Fruit fly (Drosophila melanogaster): ENCODE results near the gene Eaf6.

Eaf6 gene

DNA sequence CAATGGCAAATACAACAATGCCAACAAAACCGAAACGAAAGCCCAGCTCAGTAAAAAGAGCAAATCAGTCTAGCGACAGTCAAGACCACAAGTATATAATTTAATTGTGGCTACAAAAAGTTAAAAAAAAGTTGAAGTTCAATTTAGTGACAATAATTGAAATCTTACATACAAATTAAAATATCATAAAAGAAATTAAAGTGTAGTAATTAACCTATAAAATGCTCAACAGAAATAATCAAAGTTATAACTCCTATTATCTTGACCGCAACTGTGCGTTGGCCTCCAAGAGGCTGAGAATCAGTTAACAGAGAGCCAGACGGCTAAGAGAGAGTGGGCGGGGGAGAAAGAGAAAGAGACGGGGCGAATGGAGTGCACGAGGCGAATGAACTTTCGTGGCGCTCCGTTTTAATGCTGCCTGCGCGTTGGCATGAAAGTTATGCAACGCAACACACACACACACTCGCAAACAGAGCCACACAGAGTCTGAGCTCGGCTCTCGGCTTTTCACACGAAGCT lies 3.7 kb upstream of the Eaf6 start:
- TF ChIP-seq CTCF (optimal IDR thresholded peaks at IDR 0.05), result no peak
- no peak for TF ChIP-seq CG8478 (optimal IDR thresholded peaks at IDR 0.05)

DNA sequence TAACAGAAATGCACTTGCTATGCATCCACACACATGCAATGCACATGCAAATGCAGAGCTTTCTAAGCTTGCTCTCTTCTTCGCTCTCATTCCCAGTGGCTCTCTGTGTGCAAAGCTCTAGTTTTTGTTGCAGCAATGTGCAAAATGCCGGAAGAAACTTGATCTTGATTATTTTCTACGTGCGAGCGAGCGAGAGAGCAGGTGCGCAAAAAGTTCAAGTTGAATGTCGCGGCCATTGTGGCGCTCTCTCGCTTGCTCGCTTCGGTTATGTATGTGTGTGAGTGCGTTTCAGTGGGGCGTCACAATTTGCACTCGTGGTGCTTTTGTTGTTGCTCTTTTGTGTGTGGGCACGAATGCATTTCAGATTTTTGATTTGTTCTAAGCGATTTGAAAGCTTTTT lies 2.5 kb upstream of the Eaf6 start:
- TF ChIP-seq CTCF (optimal IDR thresholded peaks at IDR 0.05) (no peak), CG8478 (optimal IDR thresholded peaks at IDR 0.05) (no peak)

DNA sequence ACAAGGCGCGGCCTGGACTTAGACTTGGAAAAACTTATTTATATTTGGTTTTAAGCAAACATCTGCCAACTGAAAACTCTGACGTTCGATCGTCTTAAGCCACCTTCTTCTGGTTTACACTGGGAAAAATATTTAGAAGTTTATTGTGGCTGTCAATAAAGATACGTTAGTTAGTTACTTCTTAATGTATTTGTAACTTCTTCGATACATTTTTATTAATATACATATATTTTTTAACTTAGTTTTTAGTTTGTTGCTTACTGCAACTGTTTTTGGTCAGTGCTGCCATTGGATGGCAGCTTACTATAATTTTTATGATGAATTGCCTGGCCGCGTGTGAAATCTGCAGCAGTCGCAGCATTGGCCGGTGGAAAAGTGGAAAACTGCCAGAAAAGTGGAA lies 1.4 kb upstream of the Eaf6 start:
- TF ChIP-seq CTCF (optimal IDR thresholded peaks at IDR 0.05) (no peak), CG8478 (optimal IDR thresholded peaks at IDR 0.05) (no peak)

DNA sequence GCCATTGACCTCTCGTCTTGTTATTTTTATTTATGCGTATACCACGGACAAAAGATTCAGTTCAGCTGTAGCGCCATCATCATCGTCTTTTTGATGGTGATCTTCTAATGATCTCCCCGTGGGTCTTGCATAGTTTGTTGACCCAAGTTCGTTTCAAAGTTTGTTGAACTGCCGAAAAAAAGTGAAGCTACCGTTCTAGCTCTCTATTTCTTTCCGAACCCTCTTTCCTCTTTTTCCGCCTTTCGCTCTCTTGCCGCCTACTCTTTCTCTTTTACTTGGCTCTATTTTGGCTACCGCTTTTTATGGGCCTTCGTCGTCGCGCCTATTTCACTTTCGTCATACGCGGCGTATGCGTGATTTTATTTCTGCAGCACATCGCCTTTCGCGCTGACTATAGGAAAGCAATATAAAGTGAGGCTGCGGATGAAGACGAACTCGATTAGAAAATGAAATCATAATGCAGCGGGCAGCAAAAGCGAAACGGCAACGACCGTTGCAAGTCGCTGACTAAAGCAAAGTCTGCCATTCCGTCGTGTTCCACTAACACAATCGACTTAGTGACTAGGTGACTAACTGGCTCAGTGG lies 778 bp upstream of the Eaf6 start:
- no peak for TF ChIP-seq CG8478 (optimal IDR thresholded peaks at IDR 0.05)
- no peak for TF ChIP-seq CTCF (optimal IDR thresholded peaks at IDR 0.05)

DNA sequence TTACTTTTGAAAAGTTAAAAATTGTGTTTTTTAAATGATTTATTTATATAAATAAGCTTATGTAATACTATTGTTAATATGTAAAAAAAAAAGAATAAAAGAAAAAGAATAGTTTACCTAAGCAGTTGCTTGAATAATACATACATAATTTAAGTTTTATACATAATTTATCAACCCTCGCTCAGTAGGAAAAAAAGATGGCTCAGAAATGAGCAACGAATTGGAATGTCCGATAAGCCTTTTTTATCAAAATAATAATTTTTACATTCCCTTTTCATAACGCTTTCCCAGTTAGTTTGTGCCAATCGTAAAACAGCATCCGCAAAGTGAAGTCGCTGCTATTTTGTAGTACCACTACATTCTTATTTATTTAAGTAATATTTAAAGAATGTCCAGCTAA lies 3.6 kb downstream of the Eaf6 start, which contains the start of gene mthl2:
Gene mthl2 (plus strand): TSS at position 301 of the 400 bp plus-strand sequence.
- TF ChIP-seq CG8478 (optimal IDR thresholded peaks at IDR 0.05), result no peak
- TF ChIP-seq CTCF (optimal IDR thresholded peaks at IDR 0.05), result no peak

DNA sequence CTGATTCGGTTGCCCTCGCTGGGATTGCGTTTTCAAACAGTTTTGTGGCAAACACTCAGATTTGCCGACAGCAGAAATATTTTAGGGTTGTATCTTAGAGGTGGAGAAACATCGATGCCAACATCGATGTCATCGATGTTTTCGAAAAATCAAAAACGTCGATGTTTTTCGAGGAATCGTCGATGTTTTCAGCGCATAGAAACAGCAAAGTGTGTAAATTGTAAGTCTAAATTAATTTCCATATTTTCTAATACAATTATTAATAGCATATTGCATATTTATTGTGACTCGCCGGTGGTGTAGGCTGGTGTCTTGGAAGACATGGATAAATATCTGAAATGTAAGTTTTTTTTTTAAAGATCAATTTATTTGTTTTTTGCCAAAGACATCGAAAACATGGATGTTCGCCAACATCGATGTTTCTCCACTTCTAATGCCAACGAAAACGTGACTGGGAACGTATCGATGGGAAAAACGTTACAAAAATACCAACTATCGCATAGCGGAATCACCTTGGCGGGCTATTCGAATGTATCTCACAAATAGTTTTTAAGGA lies 4.2 kb downstream of the Eaf6 start, which contains the start of gene TM9SF3:
Gene TM9SF3 (minus strand): TSS at position 120 of the 556 bp plus-strand sequence.
- TF ChIP-seq CG8478 (optimal IDR thresholded peaks at IDR 0.05) (no peak), CTCF (optimal IDR thresholded peaks at IDR 0.05) (peak in 1 of 2 experiments; percentile 9)

DNA sequence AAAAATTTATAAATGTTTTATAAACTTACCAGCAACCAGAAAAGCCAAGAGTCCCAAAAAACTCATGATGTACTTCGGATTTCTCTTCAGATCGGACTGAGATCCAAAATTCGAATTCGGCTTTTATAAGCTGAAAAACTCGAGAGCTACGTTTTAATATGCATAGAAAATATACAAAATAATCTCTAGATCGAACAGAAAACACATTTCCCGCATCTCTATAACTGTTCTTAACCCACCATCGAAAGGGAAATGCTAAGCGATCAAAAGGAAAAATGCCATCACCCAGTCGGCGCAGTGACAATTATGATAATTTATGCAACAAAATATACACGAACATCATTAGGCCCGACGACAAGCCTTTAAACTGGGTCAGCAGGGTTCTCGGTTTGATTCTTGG lies 8.5 kb downstream of the Eaf6 start, which contains the start of gene CG10591:
Gene CG10591 (minus strand): TSS at position 101 of the 400 bp plus-strand sequence.
- TF ChIP-seq CTCF (optimal IDR thresholded peaks at IDR 0.05), result no peak
- no peak for TF ChIP-seq CG8478 (optimal IDR thresholded peaks at IDR 0.05)

DNA sequence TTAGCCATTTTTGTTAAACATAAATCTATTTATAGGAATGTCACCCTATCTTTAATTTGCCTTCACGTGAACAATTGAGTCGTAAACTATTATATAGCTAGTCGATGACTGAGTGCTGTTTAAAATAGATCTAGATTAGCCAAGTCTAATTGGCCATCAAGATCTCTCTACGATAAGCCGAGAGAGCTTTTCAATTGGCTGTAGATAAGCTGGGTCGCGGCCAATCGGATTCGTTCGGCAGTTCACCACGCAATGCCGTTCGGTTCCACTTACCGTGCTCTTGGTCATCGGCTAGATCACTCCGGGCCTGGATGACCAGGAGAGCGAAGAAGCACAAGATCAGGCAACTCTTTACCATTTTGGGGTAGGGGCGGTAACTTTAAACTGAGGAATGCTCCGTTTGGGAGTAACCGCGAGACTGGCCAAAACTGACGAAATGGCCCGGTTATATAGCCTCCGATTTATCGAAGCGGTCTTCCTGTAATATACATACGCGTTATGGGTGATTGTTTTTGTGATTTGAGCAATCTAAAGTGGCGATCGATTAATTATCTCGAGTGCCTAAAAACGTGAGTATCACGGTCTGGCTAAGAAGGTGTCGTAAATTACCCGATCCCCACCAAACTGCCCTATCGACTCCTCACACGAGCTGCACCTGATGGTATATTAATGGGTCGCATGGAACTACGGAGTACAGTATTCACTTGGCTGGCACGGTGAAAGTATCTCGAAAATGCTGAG lies 13.1 kb downstream of the Eaf6 start, which contains the start of the genes Alp10 and Alp9:
Gene Alp10 (minus strand): TSS at position 420 of the 741 bp plus-strand sequence.
Gene Alp9 (plus strand): TSS at position 690 of the 741 bp plus-strand sequence.
- TF ChIP-seq CTCF (optimal IDR thresholded peaks at IDR 0.05), result no peak
- no peak for TF ChIP-seq CG8478 (optimal IDR thresholded peaks at IDR 0.05)

DNA sequence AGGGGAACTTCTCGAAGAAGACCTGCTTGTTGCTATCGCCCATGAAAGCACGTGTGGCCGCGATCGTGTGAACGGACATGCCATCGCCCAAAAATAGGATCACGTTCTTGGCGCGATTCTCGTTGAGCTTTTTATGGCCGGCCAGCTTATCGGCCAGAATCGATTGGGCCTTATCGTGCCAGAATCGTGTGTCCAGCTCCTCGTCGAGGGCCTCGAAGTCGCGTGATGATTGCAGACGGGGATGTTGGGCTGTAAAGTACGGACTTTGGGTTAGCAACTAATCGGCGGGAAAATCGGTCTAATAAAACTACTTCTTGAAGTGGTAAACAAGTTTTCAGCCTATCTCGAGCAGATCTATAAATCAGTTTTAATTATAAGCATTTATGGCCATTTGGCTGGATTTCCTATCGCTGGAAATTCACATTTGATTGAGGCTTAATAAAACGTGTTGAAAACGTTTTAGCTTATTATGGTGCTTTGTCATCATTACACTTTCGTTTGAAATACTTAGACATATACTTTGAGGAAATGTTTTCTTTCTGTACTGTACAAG lies 13.9 kb downstream of the Eaf6 start:
- TF ChIP-seq CTCF (optimal IDR thresholded peaks at IDR 0.05) (no peak), CG8478 (optimal IDR thresholded peaks at IDR 0.05) (no peak)

DNA sequence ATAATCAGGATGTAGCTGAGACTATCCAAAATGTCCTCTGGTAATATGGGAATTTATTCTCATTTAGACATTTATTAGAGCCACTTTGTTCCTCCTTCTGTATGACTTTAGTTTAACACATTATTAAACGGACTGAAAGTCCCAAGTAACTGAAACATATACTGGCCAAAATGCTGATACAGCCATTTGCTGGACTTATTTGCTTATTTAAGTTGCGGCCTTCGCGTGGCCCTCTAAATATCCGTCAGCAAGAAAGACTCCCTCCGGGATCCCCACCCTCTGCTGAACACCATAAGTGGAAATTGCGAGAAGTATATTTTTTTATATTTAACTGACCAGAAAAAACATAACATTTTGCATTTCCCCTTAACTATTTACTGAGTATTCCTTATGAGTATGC lies 15.7 kb downstream of the Eaf6 start, which contains the start of gene spo:
Gene spo (minus strand): TSS at position 135 of the 400 bp plus-strand sequence.
- no peak for TF ChIP-seq CTCF (optimal IDR thresholded peaks at IDR 0.05)

DNA sequence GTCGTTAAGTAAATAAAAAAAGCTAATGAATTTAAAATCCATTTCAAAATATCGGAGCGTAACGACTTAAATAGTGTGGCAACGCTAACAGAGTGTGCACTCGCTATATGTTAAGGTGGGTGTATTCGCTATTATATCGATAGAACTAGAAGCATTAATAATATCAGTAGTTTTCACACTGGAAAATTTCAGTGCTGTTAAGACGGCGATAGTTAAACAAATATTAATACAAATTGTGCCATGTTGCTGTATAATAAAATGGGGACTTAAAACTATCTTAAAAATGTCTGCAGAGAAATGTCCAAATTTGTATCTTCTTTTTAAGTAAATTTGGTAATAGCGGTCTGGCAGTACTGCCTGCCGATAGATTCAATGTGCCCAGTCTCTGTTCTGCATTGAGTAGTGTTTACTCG lies 24.8 kb downstream of the Eaf6 start:
- TF ChIP-seq CG8478 (optimal IDR thresholded peaks at IDR 0.05) (no peak), CTCF (optimal IDR thresholded peaks at IDR 0.05) (peak in 1 of 2 experiments; percentile 56)

DNA sequence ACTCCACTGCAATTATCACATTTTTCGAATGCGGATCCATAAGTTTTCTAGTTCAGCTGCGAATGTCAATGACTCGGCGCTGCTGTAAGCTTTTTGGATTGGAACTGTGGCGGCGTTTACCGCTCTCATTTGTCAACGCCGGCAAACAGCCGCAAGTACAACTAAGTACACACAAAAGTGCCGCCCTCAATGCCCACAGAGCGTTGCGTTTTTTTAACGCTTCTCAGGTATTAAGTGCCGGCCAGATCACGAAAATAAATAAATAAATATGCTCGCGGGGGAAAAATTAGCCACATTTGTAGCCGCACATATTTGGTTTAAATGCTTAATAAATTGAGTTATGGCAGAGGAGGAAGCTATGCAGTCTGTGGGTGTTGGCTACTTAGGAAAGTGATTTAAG lies 26.6 kb downstream of the Eaf6 start:
- TF ChIP-seq CTCF (optimal IDR thresholded peaks at IDR 0.05) (no peak), CG8478 (optimal IDR thresholded peaks at IDR 0.05) (no peak)

DNA sequence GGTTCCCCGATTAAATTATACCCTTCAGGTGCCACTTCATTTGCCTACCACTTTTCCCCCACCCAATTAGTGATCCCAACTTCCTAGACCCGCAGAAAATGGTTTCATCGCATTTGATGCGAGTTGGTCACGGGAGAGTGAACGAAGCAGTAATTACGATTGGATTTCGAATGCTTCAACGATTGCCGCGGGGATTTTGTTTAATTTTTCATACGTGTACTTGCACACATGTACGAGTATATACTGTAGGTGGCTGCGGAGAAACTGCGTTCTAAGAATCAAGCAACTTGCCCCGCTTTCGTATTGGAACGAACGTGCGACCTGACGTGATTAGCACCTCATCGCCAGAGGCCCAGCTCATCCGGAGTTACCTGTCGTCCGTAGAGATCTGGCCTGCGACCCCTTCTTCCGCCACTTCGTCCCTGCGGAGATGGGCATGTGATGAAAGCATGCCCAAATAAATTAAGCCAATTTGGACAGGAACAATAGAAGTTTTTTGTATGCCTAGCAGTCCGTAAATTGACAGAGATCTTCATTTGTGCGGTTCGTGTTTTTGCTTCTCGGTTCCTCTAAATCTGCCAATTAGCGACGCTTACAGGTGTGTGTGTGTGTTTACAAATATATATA lies 27.5 kb downstream of the Eaf6 start:
- no peak for TF ChIP-seq CTCF (optimal IDR thresholded peaks at IDR 0.05)
- no peak for TF ChIP-seq CG8478 (optimal IDR thresholded peaks at IDR 0.05)

DNA sequence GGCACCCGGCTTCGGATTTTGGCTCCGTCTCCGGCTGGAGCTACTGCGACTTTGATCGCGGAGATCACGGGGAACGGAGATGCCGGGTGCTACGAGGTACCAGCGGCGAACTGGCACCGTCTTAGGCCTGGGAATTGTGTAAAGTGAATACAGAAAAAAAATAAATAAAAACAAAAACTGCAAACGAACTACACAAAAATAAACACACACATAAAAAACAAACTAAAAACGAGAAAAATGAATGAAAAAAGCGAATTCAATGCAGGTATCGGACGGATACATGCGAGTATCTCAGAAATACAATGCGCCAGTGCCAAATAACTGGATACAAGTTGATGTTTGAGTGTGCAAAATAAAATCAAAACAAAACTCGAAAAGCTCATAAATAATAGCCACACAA lies 28.3 kb downstream of the Eaf6 start:
- TF ChIP-seq CTCF (optimal IDR thresholded peaks at IDR 0.05), result no peak
- no peak for TF ChIP-seq CG8478 (optimal IDR thresholded peaks at IDR 0.05)

DNA sequence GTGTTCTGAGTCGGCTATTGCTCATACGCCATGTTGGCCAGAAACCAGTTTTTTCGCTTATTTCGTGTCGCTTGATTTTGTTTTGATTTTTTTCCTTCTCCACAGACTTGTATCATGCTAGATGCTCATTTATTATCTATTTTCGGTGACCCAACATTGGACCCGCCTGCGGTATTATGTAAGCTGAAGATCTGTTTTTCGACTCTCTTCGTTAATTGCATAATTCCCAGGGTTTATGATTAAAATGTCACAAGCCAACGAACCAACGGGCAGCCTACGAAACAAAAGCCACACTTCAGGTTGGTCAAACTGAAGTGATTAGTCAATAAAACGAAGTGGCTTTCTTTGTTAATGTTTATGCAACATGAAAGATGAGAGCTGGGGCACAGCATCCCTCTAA lies 29.5 kb downstream of the Eaf6 start:
- TF ChIP-seq CG8478 (optimal IDR thresholded peaks at IDR 0.05) (no peak), CTCF (optimal IDR thresholded peaks at IDR 0.05) (no peak)

All from S2 (cell line).